Fruit fly (Drosophila melanogaster) whole organism, embryonic: ENCODE measurements around the gene CG8176.
A peak's percentile ranks its signal among the peaks of the same experiment; 100 is the strongest.

ENCODE experiments used
- ATbp ChIP-seq: fragments of 200-800 bp; sonication (Bioruptor generic); optimal IDR thresholded peaks from 2 replicates; lab custom pipeline; 2017; ENCODE audit warnings: missing biosample characterization, mild to moderate bottlenecking, missing genetic modification characterization, missing genetic modification reagents
- Antp ChIP-seq: fragments of 200-800 bp; sonication (Bioruptor generic); optimal IDR thresholded peaks from 3 replicates; lab custom pipeline; 2016; ENCODE audit warnings: missing biosample characterization, missing genetic modification characterization
- B-H2 ChIP-seq: fragments of 200-800 bp; sonication (Bioruptor generic); optimal IDR thresholded peaks from 2 replicates; lab custom pipeline; 2018; ENCODE audit warnings: missing biosample characterization, mild to moderate bottlenecking, missing genetic modification characterization
- CG11398 ChIP-seq: fragments of 200-800 bp; sonication (Bioruptor generic); optimal IDR thresholded peaks from 2 replicates; lab custom pipeline; 2016; ENCODE audit warnings: missing biosample characterization, missing genetic modification characterization
- CG12071 ChIP-seq: fragments of 200-800 bp; sonication (Bioruptor generic); optimal IDR thresholded peaks from 3 replicates; lab custom pipeline; 2018; ENCODE audit warnings: missing biosample characterization, mild to moderate bottlenecking, missing genetic modification characterization
- CG12155 ChIP-seq: fragments of 200-800 bp; sonication (Bioruptor generic); optimal IDR thresholded peaks from 3 replicates; lab custom pipeline; 2016; ENCODE audit warnings: missing biosample characterization, missing genetic modification characterization
- CG1233 ChIP-seq: fragments of 200-800 bp; sonication (Bioruptor generic); optimal IDR thresholded peaks from 4 replicates; lab custom pipeline; 2018; ENCODE audit warnings: missing biosample characterization, mild to moderate bottlenecking, missing genetic modification characterization
- CG13287 ChIP-seq: fragments of 200-800 bp; sonication (Bioruptor generic); IDR thresholded peaks from 2 replicates; pipeline ENCODE4 v1.3.6; 2022; ENCODE audit warnings: missing biosample characterization, missing genetic modification characterization; ENCODE audit not compliant: partially characterized antibody
- CG13424 ChIP-seq: fragments of 200-800 bp; sonication (Bioruptor generic); optimal IDR thresholded peaks from 2 replicates; lab custom pipeline; 2019; ENCODE audit warnings: missing biosample characterization, mild to moderate bottlenecking, missing genetic modification characterization, moderate library complexity
- CG13894 ChIP-seq: fragments of 200-800 bp; sonication (Bioruptor generic); optimal IDR thresholded peaks from 3 replicates; lab custom pipeline; 2018; ENCODE audit warnings: missing biosample characterization, mild to moderate bottlenecking, missing genetic modification characterization, moderate library complexity
- CG15269 ChIP-seq: fragments of 200-800 bp; sonication (Bioruptor generic); optimal IDR thresholded peaks from 2 replicates; lab custom pipeline; 2018; ENCODE audit warnings: missing biosample characterization, mild to moderate bottlenecking, missing genetic modification characterization, moderate library complexity
- CG15479 ChIP-seq: fragments of 200-800 bp; sonication (Bioruptor generic); optimal IDR thresholded peaks from 3 replicates; lab custom pipeline; 2019; ENCODE audit warnings: missing biosample characterization, mild to moderate bottlenecking, missing genetic modification characterization, moderate library complexity
- CG15601 ChIP-seq: fragments of 200-800 bp; sonication (Bioruptor generic); optimal IDR thresholded peaks from 3 replicates; lab custom pipeline; 2019; ENCODE audit warnings: missing biosample characterization, mild to moderate bottlenecking, missing genetic modification characterization, moderate library complexity
- CG17359 ChIP-seq: fragments of 200-800 bp; sonication (Bioruptor generic); optimal IDR thresholded peaks from 3 replicates; lab custom pipeline; 2018; ENCODE audit warnings: missing biosample characterization, mild to moderate bottlenecking, missing genetic modification characterization, moderate library complexity
- CG17385 ChIP-seq: fragments of 200-800 bp; sonication (Bioruptor generic); optimal IDR thresholded peaks from 3 replicates; lab custom pipeline; 2018; ENCODE audit warnings: missing biosample characterization, mild to moderate bottlenecking, missing genetic modification characterization
- CG17568 ChIP-seq: fragments of 200-800 bp; sonication (Bioruptor generic); optimal IDR thresholded peaks from 2 replicates; lab custom pipeline; 2018; ENCODE audit warnings: missing biosample characterization, mild to moderate bottlenecking, missing genetic modification characterization, moderate library complexity
- CG2712 ChIP-seq: fragments of 200-800 bp; optimal IDR thresholded peaks from 3 replicates; lab custom pipeline; 2019; ENCODE audit warnings: missing biosample characterization, mild to moderate bottlenecking, missing genetic modification characterization, moderate library complexity
- CG2875 ChIP-seq: fragments of 200-800 bp; sonication (Bioruptor generic); optimal IDR thresholded peaks from 2 replicates; lab custom pipeline; 2017; ENCODE audit warnings: missing biosample characterization, mild to moderate bottlenecking, missing genetic modification characterization, missing genetic modification reagents
- CG30431 ChIP-seq: fragments of 200-800 bp; sonication (Bioruptor generic); optimal IDR thresholded peaks from 2 replicates; lab custom pipeline; 2017; ENCODE audit warnings: missing biosample characterization, missing genetic modification characterization
- CG3407 ChIP-seq: fragments of 200-800 bp; sonication (Bioruptor generic); optimal IDR thresholded peaks from 2 replicates; lab custom pipeline; 2018; ENCODE audit warnings: missing biosample characterization, mild to moderate bottlenecking, missing genetic modification characterization
- CG7745 ChIP-seq: fragments of 200-800 bp; sonication (Bioruptor generic); optimal IDR thresholded peaks from 2 replicates; lab custom pipeline; 2018; ENCODE audit warnings: missing biosample characterization, mild to moderate bottlenecking, missing genetic modification characterization, moderate library complexity
- CG7987 ChIP-seq: fragments of 200-800 bp; sonication (Bioruptor generic); optimal IDR thresholded peaks from 2 replicates; lab custom pipeline; 2018; ENCODE audit warnings: missing biosample characterization, mild to moderate bottlenecking, missing genetic modification characterization, moderate library complexity
- CG9215 ChIP-seq: fragments of 200-800 bp; sonication (Bioruptor generic); IDR thresholded peaks from 2 replicates; pipeline ENCODE4 v1.3.6; 2022; ENCODE audit warnings: missing biosample characterization, missing genetic modification characterization
- ERR ChIP-seq: fragments of 200-800 bp; sonication (Bioruptor generic); optimal IDR thresholded peaks from 2 replicates; lab custom pipeline; 2016; ENCODE audit warnings: missing biosample characterization, missing genetic modification characterization
- Fer2 ChIP-seq: fragments of 200-800 bp; sonication (Bioruptor generic); optimal IDR thresholded peaks from 2 replicates; lab custom pipeline; 2018; ENCODE audit warnings: missing biosample characterization, mild to moderate bottlenecking, missing genetic modification characterization, moderate library complexity
- MTF-1 ChIP-seq: fragments of 200-800 bp; sonication (Bioruptor generic); optimal IDR thresholded peaks from 2 replicates; lab custom pipeline; 2018; ENCODE audit warnings: missing biosample characterization, mild to moderate bottlenecking, missing genetic modification characterization, borderline replicate concordance
- PHDP ChIP-seq: fragments of 200-800 bp; sonication (Bioruptor generic); optimal IDR thresholded peaks from 3 replicates; lab custom pipeline; 2018; ENCODE audit warnings: missing biosample characterization, mild to moderate bottlenecking, missing genetic modification characterization, moderate library complexity
- Trl ChIP-seq, 3 experiments: fragments of >200 bp in 2 of 3; fragments of 200-800 bp in 1 of 3; sonication (Bioruptor generic) in 1 of 3; optimal IDR thresholded peaks; 2 replicates in 1 of 3; 3 replicates in 2 of 3; lab custom pipeline; 2016 to 2017; ENCODE audit warnings: missing biosample characterization in 1 of 3, missing genetic modification characterization in 1 of 3
- br ChIP-seq: fragments of >200 bp; optimal IDR thresholded peaks from 2 replicates; lab custom pipeline; 2017
- cg ChIP-seq: fragments of 200-800 bp; sonication (Bioruptor generic); optimal IDR thresholded peaks from 3 replicates; lab custom pipeline; 2019; ENCODE audit warnings: missing biosample characterization, mild to moderate bottlenecking, missing genetic modification characterization, moderate library complexity
- crc ChIP-seq: fragments of 200-800 bp; sonication (Bioruptor generic); optimal IDR thresholded peaks from 2 replicates; lab custom pipeline; 2016; ENCODE audit warnings: missing biosample characterization, missing genetic modification characterization
- dmrt99B ChIP-seq: fragments of 200-800 bp; sonication (Bioruptor generic); optimal IDR thresholded peaks from 2 replicates; lab custom pipeline; 2018; ENCODE audit warnings: missing biosample characterization, mild to moderate bottlenecking, missing genetic modification characterization, moderate library complexity
- gem ChIP-seq: fragments of 200-800 bp; sonication (Bioruptor generic); optimal IDR thresholded peaks from 2 replicates; lab custom pipeline; 2019; ENCODE audit warnings: missing biosample characterization, mild to moderate bottlenecking, missing genetic modification characterization, moderate library complexity
- hth ChIP-seq: fragments of >200 bp; optimal IDR thresholded peaks from 2 replicates; lab custom pipeline; 2017; ENCODE audit warnings: inconsistent platforms
- insv ChIP-seq, 2 experiments: fragments of 200-800 bp; sonication (Bioruptor generic); optimal IDR thresholded peaks; 3 replicates each; lab custom pipeline; 2016 to 2018; ENCODE audit warnings: missing biosample characterization in 2 of 2, missing genetic modification characterization in 2 of 2
- kni ChIP-seq: fragments of 200-800 bp; sonication (Bioruptor generic); optimal IDR thresholded peaks from 3 replicates; lab custom pipeline; 2017; ENCODE audit warnings: mild to moderate bottlenecking, missing biosample characterization, missing genetic modification reagents, missing genetic modification characterization
- mld ChIP-seq: fragments of 200-800 bp; sonication (Bioruptor generic); IDR thresholded peaks from 3 replicates; pipeline ENCODE4 v1.3.6; 2022; ENCODE audit warnings: missing biosample characterization, missing genetic modification characterization; ENCODE audit not compliant: partially characterized antibody
- odd ChIP-seq: fragments of 200-800 bp; sonication (Bioruptor generic); optimal IDR thresholded peaks from 2 replicates; lab custom pipeline; 2017; ENCODE audit warnings: missing biosample characterization, mild to moderate bottlenecking, missing genetic modification characterization
- pan ChIP-seq, 4 experiments: fragments of >200 bp in 3 of 4; fragments of 200-800 bp in 1 of 4; sonication (Bioruptor generic) in 1 of 4; optimal IDR thresholded peaks in 3 of 4; IDR thresholded peaks in 1 of 4; 2 replicates each; pipeline versions ENCODE4 v1.3.6 to Lab custom; 2017 to 2022; ENCODE audit warnings: missing biosample characterization in 2 of 4, missing genetic modification characterization in 2 of 4, mixed read lengths in 1 of 4
- phol ChIP-seq: fragments of 200-800 bp; sonication (Bioruptor generic); optimal IDR thresholded peaks from 3 replicates; lab custom pipeline; 2018; ENCODE audit warnings: missing biosample characterization, mild to moderate bottlenecking, missing genetic modification characterization, moderate library complexity
- ranshi ChIP-seq: fragments of 200-800 bp; sonication (Bioruptor generic); IDR thresholded peaks from 2 replicates; pipeline ENCODE4 v1.3.6; 2022; ENCODE audit warnings: missing biosample characterization, missing genetic modification characterization
- sens-2 ChIP-seq: fragments of 200-800 bp; sonication (Bioruptor generic); IDR thresholded peaks from 2 replicates; pipeline ENCODE4 v1.3.6; 2022; ENCODE audit warnings: missing biosample characterization, missing genetic modification characterization
- sisA ChIP-seq: fragments of 200-800 bp; sonication (Bioruptor generic); IDR thresholded peaks from 2 replicates; pipeline ENCODE4 v1.3.6; 2022; ENCODE audit warnings: missing biosample characterization, missing genetic modification characterization
- tap ChIP-seq: fragments of 200-800 bp; optimal IDR thresholded peaks from 3 replicates; lab custom pipeline; 2019; ENCODE audit warnings: missing biosample characterization, mild to moderate bottlenecking, missing genetic modification characterization, moderate library complexity
- tio ChIP-seq: fragments of 200-800 bp; sonication (Bioruptor generic); optimal IDR thresholded peaks from 2 replicates; lab custom pipeline; 2017; ENCODE audit warnings: missing biosample characterization, missing genetic modification characterization, inconsistent platforms
- twi ChIP-seq: fragments of 200-800 bp; optimal IDR thresholded peaks from 2 replicates; lab custom pipeline; 2019; ENCODE audit warnings: missing biosample characterization, mild to moderate bottlenecking, missing genetic modification characterization, moderate library complexity
- yki ChIP-seq: fragments of >200 bp; optimal IDR thresholded peaks from 3 replicates; lab custom pipeline; 2018
- zfh1 ChIP-seq: fragments of 200-800 bp; sonication (Bioruptor generic); IDR thresholded peaks from 3 replicates; pipeline ENCODE4 v1.3.6; 2022; ENCODE audit warnings: missing biosample characterization, missing genetic modification characterization

CG8176 gene

dm6 chr3R:9550265-9551012, 34.6 kb downstream of the CG8176 start (continued):
- TF ChIP-seq Trl (optimal IDR thresholded peaks at IDR 0.05; lab: Kevin White, UChicago), result peak; percentile 99 to 100
- peak; percentile 66 for TF ChIP-seq Trl (GFP tag; optimal IDR thresholded peaks at IDR 0.05; lab: Kevin White, UChicago)
- TF ChIP-seq dmrt99B (tag; lab: Kevin White, UChicago), result peak; percentile 1
- TF ChIP-seq ranshi (GFP tag; lab: Robert Waterston, UW), result no peak
- TF ChIP-seq B-H2 (GFP tag; lab: Kevin White, UChicago), result peak; percentile 45
- TF ChIP-seq CG7745, result no peak
- no peak for TF ChIP-seq Antp (GFP tag; lab: Kevin White, UChicago)
- TF ChIP-seq ATbp (GFP tag; lab: Kevin White, UChicago), result peak; percentile 27
- peak; percentile 21 for TF ChIP-seq CG7987 (GFP tag; lab: Kevin White, UChicago)
- TF ChIP-seq tap (tag; lab: Kevin White, UChicago), result peak; percentile 1
- no peak for TF ChIP-seq mld (GFP tag; lab: Robert Waterston, UW)
- peak; percentile 17 for TF ChIP-seq CG17359 (tag; lab: Kevin White, UChicago)
- TF ChIP-seq cg (GFP tag; lab: Kevin White, UChicago), result peak; percentile 95
- TF ChIP-seq CG17568 (GFP tag; lab: Kevin White, UChicago), result peak; percentile 22
- TF ChIP-seq gem, result no peak
- no peak for TF ChIP-seq tio
- TF ChIP-seq CG12155, result no peak
- no peak for TF ChIP-seq CG9215 (GFP tag; lab: Robert Waterston, UW)
- TF ChIP-seq CG12071 (GFP tag; lab: Kevin White, UChicago), result no peak
- TF ChIP-seq MTF-1, result no peak
- no peak for TF ChIP-seq CG3407 (GFP tag; lab: Kevin White, UChicago)
- peak; percentile 96 for TF ChIP-seq yki (lab: Kevin White, UChicago)
- TF ChIP-seq pan (optimal IDR thresholded peaks at IDR 0.05; lab: Kevin White, UChicago), result no peak
- no peak for TF ChIP-seq pan (GFP tag; optimal IDR thresholded peaks at IDR 0.05 in 1 of 2, IDR thresholded peaks at IDR 0.05 in 1 of 2)
- TF ChIP-seq CG17385 (GFP tag; lab: Kevin White, UChicago), result peak; percentile 18
- TF ChIP-seq zfh1 (GFP tag; lab: Robert Waterston, UW), result no peak
- peak; percentile 29 for TF ChIP-seq ERR (GFP tag; lab: Kevin White, UChicago)
- no peak for TF ChIP-seq br (lab: Kevin White, UChicago)
- no peak for TF ChIP-seq sens-2 (GFP tag; lab: Robert Waterston, UW)
- TF ChIP-seq CG13424, result peak; percentile 31
- TF ChIP-seq PHDP, result peak; percentile 1
- no peak for TF ChIP-seq CG11398
- TF ChIP-seq CG2712 (tag; lab: Kevin White, UChicago), result peak; percentile 16
- TF ChIP-seq CG15601 (tag; lab: Kevin White, UChicago), result peak; percentile 52
- peak; percentile 41 for TF ChIP-seq CG15479 (GFP tag; lab: Kevin White, UChicago)
- TF ChIP-seq CG13287, result no peak
- TF ChIP-seq kni, result no peak
- TF ChIP-seq CG15269, result peak; percentile 27
- peak; percentile 22 for TF ChIP-seq twi (tag; lab: Kevin White, UChicago)
- TF ChIP-seq odd, result peak; percentile 6
- no peak for TF ChIP-seq insv (GFP tag; optimal IDR thresholded peaks at IDR 0.05; lab: Kevin White, UChicago)
- no peak for TF ChIP-seq Fer2 (tag; lab: Kevin White, UChicago)
- TF ChIP-seq crc (GFP tag; lab: Kevin White, UChicago), result no peak
- no peak for TF ChIP-seq hth
- no peak for TF ChIP-seq CG13894 (tag; lab: Kevin White, UChicago)
- no peak for TF ChIP-seq sisA
- no peak for TF ChIP-seq CG30431 (GFP tag; lab: Kevin White, UChicago)
- TF ChIP-seq phol (tag; lab: Kevin White, UChicago), result no peak
- no peak for TF ChIP-seq CG1233 (GFP tag; lab: Kevin White, UChicago)
- peak; percentile 12 for TF ChIP-seq CG2875 (GFP tag; lab: Kevin White, UChicago)
